Worm (Caenorhabditis elegans) whole organism, late embryonic: ENCODE results near the gene K06H7.1.

ENCODE experiments used
- C08G9.2 ChIP-seq: sonication (generic microtip); optimal IDR thresholded peaks from 2 replicates; lab custom pipeline; 2016; ENCODE audit warnings: mild to moderate bottlenecking, missing genetic modification characterization, moderate library complexity, missing compliant biosample characterization
- C38D4.7 ChIP-seq: fragments of 200-800 bp; sonication (Bioruptor generic); optimal IDR thresholded peaks from 2 replicates; lab custom pipeline; 2018; ENCODE audit warnings: mild to moderate bottlenecking, missing genetic modification characterization, moderate library complexity, missing compliant biosample characterization
- F13H6.1 ChIP-seq: sonication (generic microtip); optimal IDR thresholded peaks from 2 replicates; lab custom pipeline; 2016; ENCODE audit warnings: missing genetic modification characterization, missing compliant biosample characterization
- K02D7.2 ChIP-seq: sonication (generic microtip); optimal IDR thresholded peaks from 2 replicates; lab custom pipeline; 2017; ENCODE audit warnings: mild to moderate bottlenecking, missing genetic modification characterization, missing compliant biosample characterization
- T23F11.4 ChIP-seq: fragments of 200-800 bp; sonication (Bioruptor generic); optimal IDR thresholded peaks from 2 replicates; lab custom pipeline; 2018; ENCODE audit warnings: mild to moderate bottlenecking, missing genetic modification characterization, missing compliant biosample characterization
- ahr-1 ChIP-seq: sonication (generic microtip); optimal IDR thresholded peaks from 2 replicates; lab custom pipeline; 2016; ENCODE audit warnings: missing genetic modification characterization, missing compliant biosample characterization
- ama-1 ChIP-seq: fragments of 150-350 bp; optimal IDR thresholded peaks from 2 replicates; lab custom pipeline; 2014
- ceh-18 ChIP-seq: sonication (generic microtip); optimal IDR thresholded peaks from 2 replicates; lab custom pipeline; 2016; ENCODE audit warnings: missing genetic modification characterization, missing compliant biosample characterization
- ceh-22 ChIP-seq: sonication (generic microtip); optimal IDR thresholded peaks from 2 replicates; lab custom pipeline; 2017; ENCODE audit warnings: missing biosample characterization, missing genetic modification characterization
- ceh-31 ChIP-seq: sonication (generic microtip); optimal IDR thresholded peaks from 2 replicates; lab custom pipeline; 2016; ENCODE audit warnings: missing genetic modification characterization, missing compliant biosample characterization
- ceh-34 ChIP-seq: sonication (generic microtip); optimal IDR thresholded peaks from 2 replicates; lab custom pipeline; 2016; ENCODE audit warnings: mild to moderate bottlenecking, missing genetic modification characterization, missing compliant biosample characterization
- ceh-48 ChIP-seq: sonication (generic microtip); optimal IDR thresholded peaks from 2 replicates; lab custom pipeline; 2016; ENCODE audit warnings: missing genetic modification characterization, inconsistent platforms, missing compliant biosample characterization
- ceh-6 ChIP-seq: fragments of 200-800 bp; sonication (Bioruptor generic); optimal IDR thresholded peaks from 2 replicates; lab custom pipeline; 2018; ENCODE audit warnings: mild to moderate bottlenecking, missing genetic modification characterization, missing compliant biosample characterization
- dmd-4 ChIP-seq: sonication (generic microtip); optimal IDR thresholded peaks from 2 replicates; lab custom pipeline; 2016; ENCODE audit warnings: borderline replicate concordance, missing genetic modification characterization, missing compliant biosample characterization
- dve-1 ChIP-seq: sonication (generic microtip); optimal IDR thresholded peaks from 2 replicates; lab custom pipeline; 2017; ENCODE audit warnings: antibody characterized with exemption, mild to moderate bottlenecking, missing genetic modification characterization, missing compliant biosample characterization
- elt-2 ChIP-seq: sonication (generic microtip); optimal IDR thresholded peaks from 2 replicates; lab custom pipeline; 2016; ENCODE audit warnings: missing genetic modification reagents, missing genetic modification characterization, missing compliant biosample characterization
- ets-4 ChIP-seq: sonication (generic microtip); optimal IDR thresholded peaks from 2 replicates; lab custom pipeline; 2016; ENCODE audit warnings: missing genetic modification characterization, missing compliant biosample characterization
- fkh-10 ChIP-seq: fragments of 150-350 bp; optimal IDR thresholded peaks from 2 replicates; lab custom pipeline; 2014; ENCODE audit warnings: missing biosample characterization, missing genetic modification reagents, missing genetic modification characterization
- fkh-6 ChIP-seq: sonication (generic microtip); optimal IDR thresholded peaks from 2 replicates; lab custom pipeline; 2016; ENCODE audit warnings: missing genetic modification characterization, missing compliant biosample characterization
- hlh-15 ChIP-seq: sonication (generic microtip); optimal IDR thresholded peaks from 2 replicates; lab custom pipeline; 2016; ENCODE audit warnings: missing genetic modification characterization, missing compliant biosample characterization
- hlh-30 ChIP-seq: sonication (generic microtip); optimal IDR thresholded peaks from 2 replicates; lab custom pipeline; 2017; ENCODE audit warnings: antibody characterized with exemption, missing genetic modification characterization, missing compliant biosample characterization; ENCODE audit not compliant: insufficient read depth
- hlh-6 ChIP-seq: sonication (generic microtip); optimal IDR thresholded peaks from 2 replicates; lab custom pipeline; 2016; ENCODE audit warnings: missing genotype, missing genetic modification characterization, missing compliant biosample characterization
- hlh-8 ChIP-seq: sonication (generic microtip); optimal IDR thresholded peaks from 2 replicates; lab custom pipeline; 2016; ENCODE audit warnings: missing genotype, missing genetic modification characterization, missing compliant biosample characterization
- lim-6 ChIP-seq: sonication (generic microtip); optimal IDR thresholded peaks from 2 replicates; lab custom pipeline; 2016; ENCODE audit warnings: missing genetic modification characterization, missing compliant biosample characterization
- madf-2 ChIP-seq: sonication (generic microtip); optimal IDR thresholded peaks from 2 replicates; lab custom pipeline; 2017; ENCODE audit warnings: missing genetic modification characterization, missing compliant biosample characterization
- mec-3 ChIP-seq: sonication (generic microtip); optimal IDR thresholded peaks from 2 replicates; lab custom pipeline; 2016; ENCODE audit warnings: borderline replicate concordance, missing genetic modification characterization, missing compliant biosample characterization
- nfya-1 ChIP-seq: sonication (generic microtip); optimal IDR thresholded peaks from 2 replicates; lab custom pipeline; 2017; ENCODE audit warnings: missing genetic modification characterization, mild to moderate bottlenecking, missing compliant biosample characterization, antibody characterized with exemption, moderate library complexity
- nhr-232 ChIP-seq: sonication (generic microtip); optimal IDR thresholded peaks from 2 replicates; lab custom pipeline; 2016; ENCODE audit warnings: missing genetic modification characterization, missing compliant biosample characterization
- npax-4 ChIP-seq: sonication (generic microtip); optimal IDR thresholded peaks from 2 replicates; lab custom pipeline; 2016; ENCODE audit warnings: missing genetic modification characterization, missing compliant biosample characterization
- odd-2 ChIP-seq: sonication (generic microtip); optimal IDR thresholded peaks from 2 replicates; lab custom pipeline; 2017; ENCODE audit warnings: antibody characterized with exemption, mild to moderate bottlenecking, missing genetic modification characterization, missing compliant biosample characterization
- pat-9 ChIP-seq: fragments of 200-800 bp; sonication (Bioruptor generic); optimal IDR thresholded peaks from 2 replicates; lab custom pipeline; 2018; ENCODE audit warnings: mild to moderate bottlenecking, missing genetic modification characterization, moderate library complexity, missing compliant biosample characterization
- pax-1 ChIP-seq: fragments of 150-350 bp; optimal IDR thresholded peaks from 2 replicates; lab custom pipeline; 2014; ENCODE audit warnings: missing biosample characterization, missing genetic modification characterization
- pha-2 ChIP-seq: sonication (generic microtip); optimal IDR thresholded peaks from 2 replicates; lab custom pipeline; 2017; ENCODE audit warnings: mild to moderate bottlenecking, missing genetic modification characterization, missing compliant biosample characterization
- pha-4 ChIP-seq: fragments of 150-350 bp; optimal IDR thresholded peaks from 2 replicates; lab custom pipeline; 2018; ENCODE audit warnings: missing biosample characterization, missing genetic modification reagents, missing genetic modification characterization
- pqm-1 ChIP-seq: sonication (generic microtip); optimal IDR thresholded peaks from 2 replicates; lab custom pipeline; 2016; ENCODE audit warnings: missing genetic modification characterization, missing compliant biosample characterization
- pros-1 ChIP-seq: fragments of 150-350 bp; optimal IDR thresholded peaks from 2 replicates; lab custom pipeline; 2014; ENCODE audit warnings: missing biosample characterization, missing genetic modification reagents, missing genetic modification characterization
- syd-9 ChIP-seq: sonication (generic microtip); optimal IDR thresholded peaks from 2 replicates; lab custom pipeline; 2016; ENCODE audit warnings: mild to moderate bottlenecking, missing genetic modification characterization, moderate library complexity, missing compliant biosample characterization
- tbx-2 ChIP-seq: sonication (generic microtip); optimal IDR thresholded peaks from 2 replicates; lab custom pipeline; 2016; ENCODE audit warnings: missing genetic modification characterization, missing compliant biosample characterization
- ttx-3 ChIP-seq: sonication (generic microtip); optimal IDR thresholded peaks from 2 replicates; lab custom pipeline; 2016; ENCODE audit warnings: missing genetic modification reagents, missing genetic modification characterization, missing compliant biosample characterization
- unc-42 ChIP-seq: sonication (generic microtip); optimal IDR thresholded peaks from 2 replicates; lab custom pipeline; 2016; ENCODE audit warnings: missing genotype, missing genetic modification characterization, missing compliant biosample characterization
- unc-55 ChIP-seq: sonication (generic microtip); optimal IDR thresholded peaks from 2 replicates; lab custom pipeline; 2017; ENCODE audit warnings: missing biosample characterization, missing genetic modification reagents, missing genetic modification characterization

Gene K06H7.1

DNA sequence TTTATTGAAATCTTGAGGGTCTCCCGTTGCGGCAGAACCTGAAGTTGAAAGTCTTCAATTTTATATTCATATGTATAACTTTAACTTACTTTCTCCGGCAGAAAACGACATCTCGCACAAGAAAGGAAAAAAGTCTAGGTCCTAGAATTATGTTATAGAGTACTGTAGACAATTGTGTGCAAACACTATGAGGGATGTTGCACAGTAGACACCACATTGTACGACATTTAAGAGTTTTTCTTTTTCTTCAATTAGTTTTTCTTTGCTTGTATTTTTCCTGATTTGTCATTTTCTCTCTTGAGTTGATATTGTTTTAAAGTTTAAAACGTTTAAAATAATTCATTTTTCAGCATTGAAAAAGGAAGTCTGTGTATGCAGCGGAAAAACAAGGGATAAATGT, 13.8 kb upstream of the K06H7.1 start, which contains the start of the genes K06H7.7 and grp-1 (continued):
- TF ChIP-seq fkh-6 (tag; lab: Kevin White, UChicago) (no peak), hlh-6 (tag; lab: Kevin White, UChicago) (no peak), pros-1 (peak; percentile 98), nfya-1 (peak; percentile 37), pax-1 (tag; lab: Kevin White, UChicago) (no peak), T23F11.4 (GFP tag; lab: Kevin White, UChicago) (no peak), syd-9 (no peak), K02D7.2 (tag; lab: Kevin White, UChicago) (no peak), ahr-1 (no peak), dve-1 (no peak), pha-2 (tag; lab: Kevin White, UChicago) (no peak), F13H6.1 (no peak), nhr-232 (tag; lab: Kevin White, UChicago) (no peak), unc-55 (peak; percentile 12), ama-1 (lab: Kevin White, UChicago) (no peak), fkh-10 (GFP tag; lab: Kevin White, UChicago) (no peak)

DNA sequence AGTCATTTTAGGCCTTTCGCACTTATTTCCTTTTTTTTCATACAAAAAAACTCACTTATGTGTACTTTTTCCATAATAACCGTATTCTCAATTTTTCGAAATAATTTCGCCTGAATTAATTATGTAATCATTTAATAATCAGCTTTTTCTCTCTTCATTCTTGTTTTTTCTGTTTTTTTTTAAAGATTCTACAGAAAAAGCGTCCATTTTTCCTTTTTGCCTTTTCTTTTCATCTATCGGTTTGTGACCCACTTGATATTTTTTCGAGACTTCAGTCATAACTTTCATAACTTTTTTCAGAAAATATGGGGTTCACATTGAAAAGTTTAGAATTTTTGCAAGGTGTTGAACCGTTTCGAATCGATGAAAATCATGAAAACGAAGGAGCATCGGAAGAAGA, 10.9 kb upstream of the K06H7.1 start, which contains the start of gene vms-1:
vms-1 (plus strand) TSS at position 301 of the 400 bp plus-strand sequence.
- TF ChIP-seq unc-55 = no peak
- TF ChIP-seq hlh-8 (tag; lab: Kevin White, UChicago) = no peak
- TF ChIP-seq ceh-34 (tag; lab: Kevin White, UChicago) = no peak

DNA sequence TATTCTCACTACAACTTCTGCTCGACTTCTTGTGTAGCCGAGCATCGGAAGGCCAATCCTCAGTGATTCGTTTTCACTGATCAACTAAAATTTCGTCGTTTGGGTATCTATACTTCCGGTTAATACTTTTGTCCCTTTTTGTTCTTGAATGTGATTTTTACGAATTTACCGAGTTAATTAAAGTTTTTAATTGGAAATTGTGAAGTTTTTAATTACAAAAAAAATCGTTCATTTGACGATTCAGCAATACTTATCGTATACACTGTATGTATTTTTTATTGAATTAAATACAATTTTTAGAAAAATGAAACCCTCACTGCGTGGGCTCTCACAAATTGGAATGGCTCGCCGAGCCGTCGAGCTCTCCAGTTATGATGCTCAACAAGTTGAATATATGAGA, 7.7 kb upstream of the K06H7.1 start, which contains the start of gene idi-1:
idi-1 (plus strand) TSS at position 301 of the 400 bp plus-strand sequence.
- TF ChIP-seq F13H6.1 (no peak), pqm-1 (tag; lab: Kevin White, UChicago) (no peak), pha-4 (tag; lab: Kevin White, UChicago) (no peak), C08G9.2 (tag; lab: Kevin White, UChicago) (no peak), pat-9 (no peak), ceh-18 (no peak), ceh-48 (tag; lab: Kevin White, UChicago) (no peak)

DNA sequence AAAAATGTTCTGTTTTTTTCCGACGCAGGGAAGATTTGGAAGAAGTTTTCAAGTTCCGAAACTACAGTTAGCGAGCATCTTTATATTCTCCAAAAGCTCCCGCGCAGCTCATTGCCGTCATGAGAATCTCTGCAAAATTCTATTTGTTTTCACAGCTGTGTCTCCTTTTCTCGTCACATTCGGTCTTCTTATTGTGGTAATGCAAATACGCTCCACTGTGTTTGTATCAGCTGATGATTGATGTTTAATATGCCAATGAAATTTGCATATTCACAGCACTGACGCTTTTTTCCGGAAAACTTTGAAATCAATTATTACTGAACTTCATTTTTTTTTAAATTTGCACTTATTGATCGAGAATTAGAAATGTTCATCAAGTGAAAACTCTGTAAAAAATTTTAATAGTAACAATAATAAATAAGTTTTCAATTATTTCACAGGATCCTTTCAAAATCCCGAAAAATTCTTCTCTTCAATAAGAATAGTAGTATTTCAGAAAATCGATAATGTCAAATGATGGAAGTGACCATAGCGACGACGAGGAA, 6.0 kb upstream of the K06H7.1 start, which contains the start of gene K06H7.2:
K06H7.2 (plus strand) TSS at position 495 of the 545 bp plus-strand sequence.
- TF ChIP-seq ceh-18 = peak; percentile 57
- no peak for TF ChIP-seq mec-3 (tag; lab: Kevin White, UChicago)
- peak; percentile 48 for TF ChIP-seq ceh-31 (tag; lab: Kevin White, UChicago)
- peak; percentile 43 for TF ChIP-seq unc-55
- peak; percentile 22 for TF ChIP-seq pha-2 (tag; lab: Kevin White, UChicago)
- peak; percentile 95 for TF ChIP-seq unc-42 (tag; lab: Kevin White, UChicago)
- peak; percentile 53 for TF ChIP-seq nfya-1
- no peak for TF ChIP-seq hlh-15 (tag; lab: Kevin White, UChicago)
- no peak for TF ChIP-seq ahr-1
- peak; percentile 22 for TF ChIP-seq elt-2 (tag; lab: Kevin White, UChicago)
- peak; percentile 27 for TF ChIP-seq tbx-2 (tag; lab: Kevin White, UChicago)
- TF ChIP-seq dmd-4 (tag; lab: Kevin White, UChicago) = no peak
- TF ChIP-seq C38D4.7 (GFP tag; lab: Kevin White, UChicago) = no peak
- TF ChIP-seq hlh-30 (tag; lab: Kevin White, UChicago) = peak; percentile 93
- TF ChIP-seq npax-4 (tag; lab: Kevin White, UChicago) = no peak

DNA sequence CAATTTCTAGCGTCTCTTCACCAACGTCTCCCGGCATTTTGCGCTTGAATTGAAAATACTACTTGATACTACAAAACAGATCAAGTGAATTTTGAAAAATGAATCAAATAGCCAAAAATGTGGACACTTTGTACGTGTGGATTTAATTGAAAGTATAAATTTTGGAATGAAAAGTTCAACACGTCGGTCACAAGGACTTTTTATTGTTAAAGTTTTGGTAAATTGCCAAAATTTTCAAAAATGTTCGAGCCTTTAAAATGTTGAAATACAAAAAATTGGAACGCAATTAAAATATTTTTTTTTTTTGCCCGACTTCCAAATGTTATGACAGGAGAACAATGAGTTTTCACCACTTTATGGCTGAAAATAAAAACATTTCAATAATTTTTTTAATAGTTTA, 1.0 kb upstream of the K06H7.1 start, which contains the start of gene K06H7.8:
K06H7.8 (minus strand) TSS at position 101 of the 400 bp plus-strand sequence.
- TF ChIP-seq dve-1 (no peak), ceh-22 (no peak), syd-9 (no peak), pha-2 (tag; lab: Kevin White, UChicago) (no peak), odd-2 (tag; lab: Kevin White, UChicago) (no peak), ceh-6 (GFP tag; lab: Kevin White, UChicago) (no peak), hlh-15 (tag; lab: Kevin White, UChicago) (no peak), lim-6 (no peak), ets-4 (tag; lab: Kevin White, UChicago) (no peak), madf-2 (no peak), ttx-3 (no peak), hlh-6 (tag; lab: Kevin White, UChicago) (no peak), pha-4 (tag; lab: Kevin White, UChicago) (no peak)
- TF ChIP-seq, all 69 proteins: peak for 0
